Worm (Caenorhabditis elegans): ENCODE results near the gene dao-2.

dao-2 gene

DNA sequence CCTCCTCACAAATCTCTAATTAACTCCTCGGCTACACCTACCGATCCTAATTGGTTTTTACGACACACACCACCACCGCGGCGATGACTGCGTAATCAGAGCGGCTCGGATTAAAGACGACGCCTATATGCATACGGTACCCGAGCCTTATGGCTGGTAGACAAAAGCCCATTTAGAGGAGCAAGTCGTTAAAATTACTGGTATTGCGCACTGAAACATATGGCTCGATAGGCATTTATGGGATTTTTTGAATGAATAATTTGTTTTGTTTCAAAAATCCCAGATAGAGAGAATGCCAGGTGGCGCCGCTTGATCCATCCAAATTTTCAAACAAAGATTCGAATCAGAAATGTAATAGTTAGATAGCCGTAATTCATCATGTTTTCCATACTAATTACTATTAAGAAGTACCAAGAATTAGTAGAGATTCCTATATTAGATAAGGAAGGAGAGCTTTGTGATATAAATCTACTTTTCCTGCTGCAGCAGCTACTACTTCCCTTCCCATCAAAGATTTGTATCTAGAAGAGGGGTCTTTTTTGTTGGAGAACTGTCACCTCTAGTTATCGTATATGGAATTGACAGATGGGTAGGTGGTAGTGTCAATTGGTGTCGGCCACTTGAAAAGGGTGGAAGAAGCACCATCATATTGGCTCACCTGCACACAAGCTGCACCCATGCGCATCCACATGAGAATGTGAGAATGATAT, 20.6 kb downstream of the dao-2 start:
- no peak for TF ChIP-seq tra-4 (tag; optimal IDR thresholded peaks at IDR 0.05)
- no peak for TF ChIP-seq hnd-1 (tag; optimal IDR thresholded peaks at IDR 0.05)
- TF ChIP-seq ceh-36 (tag; optimal IDR thresholded peaks at IDR 0.05): no peak
- TF ChIP-seq flt-1 (GFP tag; IDR thresholded peaks at IDR 0.05): no peak
- no peak for TF ChIP-seq hmg-4 (GFP tag; optimal IDR thresholded peaks at IDR 0.05)
- TF ChIP-seq tbx-11 (GFP tag; IDR thresholded peaks at IDR 0.05): no peak
- no peak for TF ChIP-seq hmbx-1 (tag; optimal IDR thresholded peaks at IDR 0.05)

DNA sequence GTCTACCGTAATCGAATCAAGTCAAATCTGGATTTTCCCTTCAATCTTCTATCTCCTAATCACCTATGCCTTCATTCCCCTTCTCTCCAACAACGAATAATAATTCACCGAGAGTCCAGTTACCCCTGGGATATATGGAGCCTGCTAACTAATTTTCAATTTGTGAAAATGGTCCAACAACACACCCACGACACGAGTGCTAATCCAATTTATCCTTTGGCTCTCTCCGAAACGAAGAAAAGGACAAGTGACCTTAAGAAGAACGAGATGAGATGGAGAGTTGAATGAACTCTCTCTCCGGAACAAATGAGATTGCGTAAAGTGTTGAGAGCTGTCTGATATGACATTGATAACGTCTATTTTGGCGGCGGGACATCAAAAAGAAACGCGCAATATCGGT, 21.6 kb downstream of the dao-2 start:
- TF ChIP-seq F13C5.2 (tag; optimal IDR thresholded peaks at IDR 0.05) (no peak), hmbx-1 (tag; optimal IDR thresholded peaks at IDR 0.05) (no peak), pes-1 (GFP tag; IDR thresholded peaks at IDR 0.05) (no peak), ama-1 (optimal IDR thresholded peaks at IDR 0.05) (no peak), B0310.2 (tag; optimal IDR thresholded peaks at IDR 0.05) (no peak), ceh-13 (GFP tag; optimal IDR thresholded peaks at IDR 0.05) (no peak), flt-1 (GFP tag; IDR thresholded peaks at IDR 0.05) (no peak), hnd-1 (tag; optimal IDR thresholded peaks at IDR 0.05) (no peak), aly-1 (tag; optimal IDR thresholded peaks at IDR 0.05) (no peak), tra-4 (tag; optimal IDR thresholded peaks at IDR 0.05) (no peak), tbx-11 (GFP tag; IDR thresholded peaks at IDR 0.05) (no peak), tbx-37 (GFP tag; conservative IDR thresholded peaks at IDR 0.05) (no peak), ceh-36 (tag; optimal IDR thresholded peaks at IDR 0.05) (no peak), ets-7 (tag; optimal IDR thresholded peaks at IDR 0.05) (no peak), sea-1 (GFP tag; conservative IDR thresholded peaks at IDR 0.05) (no peak), scrt-1 (GFP tag; IDR thresholded peaks at IDR 0.05) (no peak), hmg-4 (GFP tag; optimal IDR thresholded peaks at IDR 0.05) (no peak)

DNA sequence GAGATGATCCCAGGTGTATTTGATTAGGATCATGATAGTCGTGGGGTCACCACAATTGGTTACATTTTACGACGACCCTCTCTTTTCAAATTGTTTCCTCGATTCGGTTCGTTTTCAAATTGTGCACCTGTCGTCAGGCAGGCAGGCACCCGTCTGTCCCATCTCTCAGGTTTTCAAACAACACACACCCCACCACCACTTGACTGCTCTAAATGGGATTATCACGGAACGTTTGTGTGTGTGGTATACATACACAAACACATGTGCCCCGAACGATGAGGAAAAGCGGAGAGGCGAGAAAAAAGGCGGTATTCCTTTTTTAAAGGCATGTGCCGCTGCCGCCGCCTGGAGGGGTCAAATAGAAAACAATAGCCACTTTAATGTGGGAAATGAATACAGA, 22.6 kb downstream of the dao-2 start:
- TF ChIP-seq pes-1 (GFP tag; IDR thresholded peaks at IDR 0.05) (no peak), scrt-1 (GFP tag; IDR thresholded peaks at IDR 0.05) (no peak), hmg-4 (GFP tag; optimal IDR thresholded peaks at IDR 0.05) (peak; percentile 10), aly-1 (tag; optimal IDR thresholded peaks at IDR 0.05) (no peak), tbx-37 (GFP tag; conservative IDR thresholded peaks at IDR 0.05) (no peak), hnd-1 (tag; optimal IDR thresholded peaks at IDR 0.05) (no peak), ets-7 (tag; optimal IDR thresholded peaks at IDR 0.05) (no peak), ceh-36 (tag; optimal IDR thresholded peaks at IDR 0.05) (peak; percentile 54)

- TF ChIP-seq scrt-1 (GFP tag; IDR thresholded peaks at IDR 0.05): no peak
- no peak for TF ChIP-seq B0310.2 (tag; optimal IDR thresholded peaks at IDR 0.05)
- no peak for TF ChIP-seq tbx-37 (GFP tag; conservative IDR thresholded peaks at IDR 0.05)
- no peak for TF ChIP-seq sea-1 (GFP tag; conservative IDR thresholded peaks at IDR 0.05)
- no peak for TF ChIP-seq hmg-4 (GFP tag; optimal IDR thresholded peaks at IDR 0.05)
- no peak for TF ChIP-seq tbx-11 (GFP tag; IDR thresholded peaks at IDR 0.05)
- TF ChIP-seq hmbx-1 (tag; optimal IDR thresholded peaks at IDR 0.05): no peak
- TF ChIP-seq ceh-13 (GFP tag; optimal IDR thresholded peaks at IDR 0.05): no peak
- TF ChIP-seq hnd-1 (tag; optimal IDR thresholded peaks at IDR 0.05): no peak
- no peak for TF ChIP-seq aly-1 (tag; optimal IDR thresholded peaks at IDR 0.05)
- no peak for TF ChIP-seq flt-1 (GFP tag; IDR thresholded peaks at IDR 0.05)
- TF ChIP-seq ceh-36 (tag; optimal IDR thresholded peaks at IDR 0.05): no peak
- TF ChIP-seq ets-7 (tag; optimal IDR thresholded peaks at IDR 0.05): no peak
- TF ChIP-seq pes-1 (GFP tag; IDR thresholded peaks at IDR 0.05): no peak
- no peak for TF ChIP-seq F13C5.2 (tag; optimal IDR thresholded peaks at IDR 0.05)
- no peak for TF ChIP-seq tra-4 (tag; optimal IDR thresholded peaks at IDR 0.05)
- no peak for TF ChIP-seq ama-1 (optimal IDR thresholded peaks at IDR 0.05)
These were observed 27.3 kb downstream of the dao-2 start for ce11 chrII:4590086-4590485.

DNA sequence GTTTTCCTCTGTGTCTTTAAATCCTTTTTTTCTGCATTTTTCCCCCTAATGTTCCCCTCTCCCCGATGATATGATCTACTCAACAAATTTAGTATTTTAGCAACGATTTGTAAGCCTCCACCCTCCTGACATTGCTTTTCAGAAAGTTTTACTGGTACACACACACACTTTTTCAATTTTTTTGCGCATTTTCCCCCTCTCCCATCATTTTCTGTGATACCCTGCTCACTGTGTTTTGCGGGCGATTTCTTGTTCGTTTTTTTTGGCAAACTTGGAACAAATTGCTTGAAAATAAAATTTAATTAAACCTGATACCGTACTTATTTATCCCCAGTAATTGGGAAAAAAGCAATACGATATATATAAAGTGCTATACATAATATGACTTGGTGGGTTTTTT, 27.9 kb downstream of the dao-2 start:
- peak; percentile 29 for TF ChIP-seq ama-1 (optimal IDR thresholded peaks at IDR 0.05)
- no peak for TF ChIP-seq scrt-1 (GFP tag; IDR thresholded peaks at IDR 0.05)
- no peak for TF ChIP-seq B0310.2 (tag; optimal IDR thresholded peaks at IDR 0.05)
- TF ChIP-seq ceh-36 (tag; optimal IDR thresholded peaks at IDR 0.05): no peak
- no peak for TF ChIP-seq ceh-13 (GFP tag; optimal IDR thresholded peaks at IDR 0.05)

- TF ChIP-seq ets-7 (tag; optimal IDR thresholded peaks at IDR 0.05) (no peak), tbx-37 (GFP tag; conservative IDR thresholded peaks at IDR 0.05) (no peak), pes-1 (GFP tag; IDR thresholded peaks at IDR 0.05) (no peak), hmg-4 (GFP tag; optimal IDR thresholded peaks at IDR 0.05) (no peak), hnd-1 (tag; optimal IDR thresholded peaks at IDR 0.05) (no peak), B0310.2 (tag; optimal IDR thresholded peaks at IDR 0.05) (no peak), tra-4 (tag; optimal IDR thresholded peaks at IDR 0.05) (no peak), sea-1 (GFP tag; conservative IDR thresholded peaks at IDR 0.05) (no peak), ama-1 (optimal IDR thresholded peaks at IDR 0.05) (no peak), flt-1 (GFP tag; IDR thresholded peaks at IDR 0.05) (no peak), hmbx-1 (tag; optimal IDR thresholded peaks at IDR 0.05) (no peak), scrt-1 (GFP tag; IDR thresholded peaks at IDR 0.05) (no peak), ceh-36 (tag; optimal IDR thresholded peaks at IDR 0.05) (no peak), ceh-13 (GFP tag; optimal IDR thresholded peaks at IDR 0.05) (no peak), F13C5.2 (tag; optimal IDR thresholded peaks at IDR 0.05) (no peak), aly-1 (tag; optimal IDR thresholded peaks at IDR 0.05) (no peak), tbx-11 (GFP tag; IDR thresholded peaks at IDR 0.05) (no peak)
These were observed 34.7 kb downstream of the dao-2 start for ce11 chrII:4597441-4597840.

DNA sequence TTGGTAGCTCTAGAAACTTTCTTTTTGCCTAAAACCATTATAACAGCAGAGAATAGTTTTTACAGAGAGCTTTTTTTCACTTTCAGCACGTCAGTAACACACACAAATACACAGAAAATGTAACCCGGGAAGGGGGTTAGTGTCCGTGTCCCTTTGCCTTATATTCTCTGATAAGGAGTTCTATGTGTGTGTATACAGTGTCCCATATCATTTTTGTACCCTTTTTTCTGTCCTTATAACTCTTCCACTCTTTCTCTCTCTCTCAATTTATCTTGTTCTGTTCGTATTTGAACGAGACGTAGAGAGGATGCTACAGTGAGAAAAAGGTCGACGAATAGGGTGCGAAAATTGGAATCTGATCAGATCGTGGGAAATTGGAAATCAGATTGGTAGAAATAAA, 36.1 kb downstream of the dao-2 start:
- no peak for TF ChIP-seq ceh-36 (tag; optimal IDR thresholded peaks at IDR 0.05)
- no peak for TF ChIP-seq hnd-1 (tag; optimal IDR thresholded peaks at IDR 0.05)
- TF ChIP-seq ets-7 (tag; optimal IDR thresholded peaks at IDR 0.05): no peak
- TF ChIP-seq B0310.2 (tag; optimal IDR thresholded peaks at IDR 0.05): no peak
- no peak for TF ChIP-seq scrt-1 (GFP tag; IDR thresholded peaks at IDR 0.05)
- no peak for TF ChIP-seq flt-1 (GFP tag; IDR thresholded peaks at IDR 0.05)
- no peak for TF ChIP-seq tbx-37 (GFP tag; conservative IDR thresholded peaks at IDR 0.05)
- no peak for TF ChIP-seq tra-4 (tag; optimal IDR thresholded peaks at IDR 0.05)
- TF ChIP-seq tbx-11 (GFP tag; IDR thresholded peaks at IDR 0.05): no peak
- TF ChIP-seq aly-1 (tag; optimal IDR thresholded peaks at IDR 0.05): no peak
- no peak for TF ChIP-seq ceh-13 (GFP tag; optimal IDR thresholded peaks at IDR 0.05)
